Worm (Caenorhabditis elegans) whole organism, L1 larva: Measurements from ENCODE around the gene R05A10.1.

Experiments used
- F16B12.6 ChIP-seq: fragments of 150-350 bp; optimal IDR thresholded peaks from 2 replicates; lab custom pipeline; 2014; ENCODE audit warnings: missing biosample characterization, missing genetic modification characterization
- ceh-8 ChIP-seq: fragments of 200-800 bp; sonication (Bioruptor generic); optimal IDR thresholded peaks from 2 replicates; lab custom pipeline; 2018; ENCODE audit warnings: mild to moderate bottlenecking, missing genetic modification characterization, moderate library complexity, missing compliant biosample characterization
- lin-13 ChIP-seq: fragments of 150-350 bp; optimal IDR thresholded peaks from 2 replicates; lab custom pipeline; 2014; ENCODE audit warnings: missing biosample characterization, missing genetic modification reagents, missing genetic modification characterization
- lin-39 ChIP-seq: fragments of 150-350 bp; optimal IDR thresholded peaks from 2 replicates; lab custom pipeline; 2014; ENCODE audit warnings: missing biosample characterization, missing genetic modification reagents, missing genetic modification characterization
- mep-1 ChIP-seq: fragments of 150-350 bp; optimal IDR thresholded peaks from 2 replicates; lab custom pipeline; 2014; ENCODE audit warnings: missing biosample characterization, missing genetic modification characterization
- nhr-12 ChIP-seq: sonication (generic microtip); optimal IDR thresholded peaks from 2 replicates; lab custom pipeline; 2017; ENCODE audit warnings: missing biosample characterization, missing genetic modification characterization
- nhr-76 ChIP-seq: sonication (generic microtip); optimal IDR thresholded peaks from 2 replicates; lab custom pipeline; 2017; ENCODE audit warnings: missing biosample characterization, missing genetic modification characterization
- nhr-77 ChIP-seq: fragments of 150-350 bp; optimal IDR thresholded peaks from 2 replicates; lab custom pipeline; 2014; ENCODE audit warnings: missing biosample characterization, missing genetic modification characterization
- vab-15 ChIP-seq: sonication (generic microtip); optimal IDR thresholded peaks from 2 replicates; lab custom pipeline; 2017; ENCODE audit warnings: missing genotype, mild to moderate bottlenecking, missing genetic modification characterization, missing compliant biosample characterization
- zip-4 ChIP-seq: fragments of 200-800 bp; sonication (Bioruptor generic); optimal IDR thresholded peaks from 2 replicates; lab custom pipeline; 2018; ENCODE audit warnings: mild to moderate bottlenecking, missing genetic modification characterization, moderate library complexity, missing compliant biosample characterization

ce11 chrIV:14145594-14145993 is 36.6 kb upstream of the R05A10.1 start, which contains the start of gene oac-37:
- no peak for TF ChIP-seq ceh-8 (GFP tag; lab: Kevin White, UChicago)
- no peak for TF ChIP-seq nhr-76 (tag; lab: Kevin White, UChicago)
- no peak for TF ChIP-seq zip-4 (GFP tag; lab: Kevin White, UChicago)
- no peak for TF ChIP-seq F16B12.6 (tag; lab: Kevin White, UChicago)
- TF ChIP-seq lin-39 (tag; lab: Kevin White, UChicago), result no peak
- TF ChIP-seq nhr-12, result no peak
- no peak for TF ChIP-seq lin-13 (GFP tag; lab: Kevin White, UChicago)
- no peak for TF ChIP-seq nhr-77 (tag; lab: Kevin White, UChicago)
- no peak for TF ChIP-seq vab-15 (tag; lab: Kevin White, UChicago)
- TF ChIP-seq mep-1 (tag; lab: Kevin White, UChicago), result no peak
